Worm (Caenorhabditis elegans) whole organism, midembryonic: ENCODE measurements around the gene plc-4.

Source experiments
- T22C8.4 ChIP-seq: fragments of 200-800 bp; sonication (Bioruptor generic); IDR thresholded peaks from 2 replicates; pipeline ENCODE4 v1.3.6; 2022; ENCODE audit warnings: missing genetic modification characterization, missing compliant biosample characterization
- cog-1 ChIP-seq: sonication (generic microtip); optimal IDR thresholded peaks from 2 replicates; lab custom pipeline; 2016; ENCODE audit warnings: missing genetic modification characterization, missing compliant biosample characterization
- flt-1 ChIP-seq: fragments of 200-800 bp; sonication (Bioruptor generic); IDR thresholded peaks from 2 replicates; pipeline ENCODE4 v1.3.6; 2022; ENCODE audit warnings: missing genetic modification characterization, missing compliant biosample characterization
- ref-1 ChIP-seq: fragments of 200-800 bp; sonication (Bioruptor generic); conservative IDR thresholded peaks from 2 replicates; pipeline ENCODE4 v1.3.6; 2022; ENCODE audit warnings: missing genetic modification reagents, missing genetic modification characterization, missing compliant biosample characterization
- tab-1 ChIP-seq: fragments of 200-800 bp; sonication (Bioruptor generic); IDR thresholded peaks from 2 replicates; pipeline ENCODE4 v1.3.6; 2022; ENCODE audit warnings: missing genetic modification characterization, missing compliant biosample characterization
- ztf-29 ChIP-seq: fragments of 200-800 bp; sonication (Bioruptor generic); IDR thresholded peaks from 2 replicates; pipeline ENCODE4 v1.3.6; 2022; ENCODE audit warnings: missing genetic modification reagents, missing genetic modification characterization, missing compliant biosample characterization

ce11 chrIV:7520841-7521240 lies 8.4 kb upstream of the plc-4 start:
- no peak for TF ChIP-seq T22C8.4 (GFP tag; lab: Robert Waterston, UW)
- no peak for TF ChIP-seq cog-1
- TF ChIP-seq tab-1 (GFP tag; lab: Robert Waterston, UW) = no peak
- no peak for TF ChIP-seq flt-1 (GFP tag; lab: Robert Waterston, UW)
- TF ChIP-seq ref-1 (GFP tag; lab: Robert Waterston, UW) = no peak
- TF ChIP-seq ztf-29 = no peak
